Worm (Caenorhabditis elegans) whole organism, mixed stage, embryonic: Measurements from ENCODE around the gene R08A2.9.

Source experiments
- M03D4.4 ChIP-seq: sonication (generic microtip); optimal IDR thresholded peaks from 2 replicates; lab custom pipeline; 2017; ENCODE audit warnings: mild to moderate bottlenecking, missing genetic modification characterization, missing compliant biosample characterization
- bed-3 ChIP-seq: fragments of 200-800 bp; sonication (Bioruptor generic); optimal IDR thresholded peaks from 3 replicates; lab custom pipeline; 2018; ENCODE audit warnings: mild to moderate bottlenecking, missing genetic modification characterization, moderate library complexity, missing compliant biosample characterization
- ceh-43 ChIP-seq: fragments of 200-800 bp; sonication (Bioruptor generic); optimal IDR thresholded peaks from 2 replicates; lab custom pipeline; 2018; ENCODE audit warnings: mild to moderate bottlenecking, missing genetic modification characterization, moderate library complexity, missing compliant biosample characterization
- ceh-83 ChIP-seq: fragments of 200-800 bp; sonication (Bioruptor generic); optimal IDR thresholded peaks from 2 replicates; lab custom pipeline; 2018; ENCODE audit warnings: mild to moderate bottlenecking, missing genetic modification characterization, missing compliant biosample characterization
- ces-1 ChIP-seq: fragments of 150-350 bp; optimal IDR thresholded peaks from 2 replicates; lab custom pipeline; 2014; ENCODE audit warnings: missing biosample characterization, missing genetic modification reagents, missing genetic modification characterization
- drap-1 ChIP-seq: fragments of 200-800 bp; sonication (Bioruptor generic); optimal IDR thresholded peaks from 3 replicates; lab custom pipeline; 2018; ENCODE audit warnings: mild to moderate bottlenecking, missing genetic modification characterization, missing compliant biosample characterization
- elt-1 ChIP-seq: sonication (generic microtip); optimal IDR thresholded peaks from 2 replicates; lab custom pipeline; 2017; ENCODE audit warnings: missing genetic modification characterization, mild to moderate bottlenecking, missing compliant biosample characterization, antibody characterized with exemption, moderate library complexity, borderline replicate concordance; ENCODE audit not compliant: insufficient read depth
- elt-3 ChIP-seq: fragments of 150-350 bp; optimal IDR thresholded peaks from 2 replicates; lab custom pipeline; 2014; ENCODE audit warnings: missing biosample characterization, missing genetic modification characterization
- flh-1 ChIP-seq: fragments of 200-800 bp; sonication (Bioruptor generic); optimal IDR thresholded peaks from 2 replicates; lab custom pipeline; 2018; ENCODE audit warnings: mild to moderate bottlenecking, missing genetic modification characterization, moderate library complexity, missing compliant biosample characterization
- ham-2 ChIP-seq: fragments of 200-800 bp; sonication (Bioruptor generic); optimal IDR thresholded peaks from 2 replicates; lab custom pipeline; 2018; ENCODE audit warnings: mild to moderate bottlenecking, missing genetic modification characterization, missing compliant biosample characterization
- hlh-1 ChIP-seq: fragments of 150-350 bp; optimal IDR thresholded peaks from 2 replicates; lab custom pipeline; 2014; ENCODE audit warnings: missing biosample characterization, missing genetic modification reagents, missing genetic modification characterization
- lin-13 ChIP-seq: fragments of 150-350 bp; optimal IDR thresholded peaks from 2 replicates; lab custom pipeline; 2014; ENCODE audit warnings: missing biosample characterization, missing genetic modification characterization
- lin-32 ChIP-seq: fragments of 200-800 bp; sonication (Bioruptor generic); optimal IDR thresholded peaks from 2 replicates; lab custom pipeline; 2018; ENCODE audit warnings: mild to moderate bottlenecking, missing genetic modification characterization, missing compliant biosample characterization
- mab-5 ChIP-seq: fragments of 150-350 bp; optimal IDR thresholded peaks from 2 replicates; lab custom pipeline; 2014; ENCODE audit warnings: missing biosample characterization, missing genetic modification characterization
- mep-1 ChIP-seq: fragments of 150-350 bp; optimal IDR thresholded peaks from 2 replicates; lab custom pipeline; 2017; ENCODE audit warnings: missing biosample characterization, missing genetic modification reagents, missing genetic modification characterization, inconsistent platforms
- mls-2 ChIP-seq: sonication (generic microtip); optimal IDR thresholded peaks from 2 replicates; lab custom pipeline; 2016; ENCODE audit warnings: mild to moderate bottlenecking, missing genetic modification characterization, moderate library complexity, missing compliant biosample characterization
- nhr-2 ChIP-seq: fragments of 150-350 bp; optimal IDR thresholded peaks from 2 replicates; lab custom pipeline; 2014; ENCODE audit warnings: missing biosample characterization, missing genetic modification characterization
- nhr-237 ChIP-seq: fragments of 150-350 bp; optimal IDR thresholded peaks from 2 replicates; lab custom pipeline; 2014; ENCODE audit warnings: missing biosample characterization, missing genetic modification characterization
- nhr-28 ChIP-seq: fragments of 150-350 bp; optimal IDR thresholded peaks from 2 replicates; lab custom pipeline; 2014; ENCODE audit warnings: missing biosample characterization, missing genetic modification characterization
- nhr-76 ChIP-seq: sonication (generic microtip); optimal IDR thresholded peaks from 2 replicates; lab custom pipeline; 2017; ENCODE audit warnings: missing biosample characterization, missing genetic modification characterization
- sem-2 ChIP-seq: fragments of 200-800 bp; sonication (Bioruptor generic); optimal IDR thresholded peaks from 2 replicates; lab custom pipeline; 2018; ENCODE audit warnings: mild to moderate bottlenecking, missing genetic modification characterization, missing compliant biosample characterization
- snpc-4 ChIP-seq: fragments of 150-350 bp; optimal IDR thresholded peaks from 2 replicates; lab custom pipeline; 2014; ENCODE audit warnings: missing biosample characterization, missing genetic modification characterization
- sptf-1 ChIP-seq: sonication (generic microtip); optimal IDR thresholded peaks from 2 replicates; lab custom pipeline; 2017; ENCODE audit warnings: mild to moderate bottlenecking, missing genetic modification characterization, moderate library complexity, missing compliant biosample characterization
- tbx-8 ChIP-seq: fragments of 200-800 bp; sonication (Bioruptor generic); optimal IDR thresholded peaks from 2 replicates; lab custom pipeline; 2018; ENCODE audit warnings: mild to moderate bottlenecking, missing genetic modification characterization, moderate library complexity, missing compliant biosample characterization
- unc-120 ChIP-seq: sonication (generic microtip); optimal IDR thresholded peaks from 2 replicates; lab custom pipeline; 2017; ENCODE audit warnings: missing genetic modification characterization, missing compliant biosample characterization; ENCODE audit not compliant: poor library complexity, severe bottlenecking
- unc-39 ChIP-seq: fragments of 150-350 bp; optimal IDR thresholded peaks from 2 replicates; lab custom pipeline; 2014; ENCODE audit warnings: missing biosample characterization, missing genetic modification characterization
- unc-62 ChIP-seq: fragments of 150-350 bp; optimal IDR thresholded peaks from 2 replicates; lab custom pipeline; 2014; ENCODE audit warnings: missing biosample characterization, missing genetic modification reagents, missing genetic modification characterization
- zip-8 ChIP-seq: fragments of 150-350 bp; optimal IDR thresholded peaks from 2 replicates; lab custom pipeline; 2014; ENCODE audit warnings: missing biosample characterization, missing genetic modification characterization
- ztf-11 ChIP-seq: fragments of 150-350 bp; optimal IDR thresholded peaks from 2 replicates; lab custom pipeline; 2014; ENCODE audit warnings: missing biosample characterization, missing genetic modification characterization

The R08A2.9 gene

DNA sequence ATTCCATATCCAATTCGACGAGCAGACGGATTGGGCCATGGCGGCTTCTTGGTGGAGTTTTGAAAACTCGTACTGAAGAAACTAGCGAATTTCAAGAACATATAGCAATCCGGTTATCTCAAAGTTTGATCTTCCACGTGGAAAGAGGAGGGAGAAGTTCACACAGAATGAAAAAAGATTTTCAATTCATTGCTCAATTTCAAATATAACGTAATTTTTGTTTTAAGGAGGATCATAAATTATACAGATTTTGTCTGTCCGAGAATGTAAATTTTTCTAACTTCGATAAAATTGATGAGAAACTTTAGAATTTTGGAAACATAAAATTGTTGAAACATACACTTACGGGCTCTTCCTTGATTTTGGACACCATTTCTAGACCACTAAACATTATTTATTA, 20.7 kb downstream of the R08A2.9 start, which contains the start of gene Y50E8A.2:
Gene Y50E8A.2, minus strand, starts transcription at position 101 of the 400 bp plus-strand sequence.
- TF ChIP-seq unc-62 (GFP tag; lab: Kevin White, UChicago) (no peak), nhr-2 (no peak), mls-2 (no peak), mep-1 (tag; lab: Kevin White, UChicago) (no peak), tbx-8 (GFP tag; lab: Kevin White, UChicago) (no peak)
- TF ChIP-seq, all 35 proteins: peak for 0

DNA sequence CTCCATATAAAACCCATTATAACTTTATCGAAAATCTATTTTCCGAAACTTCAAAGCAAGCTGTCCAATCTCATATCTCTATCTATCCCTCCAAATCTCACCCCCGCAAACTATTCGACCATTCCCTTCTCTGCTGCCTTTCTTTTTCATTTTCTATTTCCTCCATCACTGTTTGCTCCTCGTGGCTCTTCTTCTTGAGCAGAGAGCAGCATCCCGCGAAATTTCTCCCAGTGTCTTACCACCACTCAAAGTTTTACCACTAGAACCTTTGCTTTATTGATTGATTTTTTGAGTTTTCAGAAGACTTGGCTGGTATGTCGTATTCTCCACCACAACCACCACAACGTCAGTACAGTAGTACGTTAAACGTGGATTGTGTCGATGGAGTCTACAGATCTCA, 21.3 kb downstream of the R08A2.9 start, which contains the start of gene oig-3:
Gene oig-3, plus strand, starts transcription at position 301 of the 400 bp plus-strand sequence.
- no peak for TF ChIP-seq ceh-43 (GFP tag; lab: Kevin White, UChicago)
- no peak for TF ChIP-seq sptf-1 (tag; lab: Kevin White, UChicago)
- no peak for TF ChIP-seq sem-2
- no peak for TF ChIP-seq zip-8 (tag; lab: Kevin White, UChicago)
- no peak for TF ChIP-seq tbx-8 (GFP tag; lab: Kevin White, UChicago)
- TF ChIP-seq mep-1 (tag; lab: Kevin White, UChicago), result no peak
- TF ChIP-seq lin-13 (tag; lab: Kevin White, UChicago), result no peak
- no peak for TF ChIP-seq unc-120
- no peak for TF ChIP-seq elt-3
- TF ChIP-seq M03D4.4 (tag; lab: Kevin White, UChicago), result no peak
- no peak for TF ChIP-seq mab-5 (tag; lab: Kevin White, UChicago)
- no peak for TF ChIP-seq nhr-76 (tag; lab: Kevin White, UChicago)
- TF ChIP-seq nhr-28 (tag; lab: Kevin White, UChicago), result no peak
- no peak for TF ChIP-seq ham-2 (GFP tag; lab: Kevin White, UChicago)
- TF ChIP-seq ztf-11, result no peak

DNA sequence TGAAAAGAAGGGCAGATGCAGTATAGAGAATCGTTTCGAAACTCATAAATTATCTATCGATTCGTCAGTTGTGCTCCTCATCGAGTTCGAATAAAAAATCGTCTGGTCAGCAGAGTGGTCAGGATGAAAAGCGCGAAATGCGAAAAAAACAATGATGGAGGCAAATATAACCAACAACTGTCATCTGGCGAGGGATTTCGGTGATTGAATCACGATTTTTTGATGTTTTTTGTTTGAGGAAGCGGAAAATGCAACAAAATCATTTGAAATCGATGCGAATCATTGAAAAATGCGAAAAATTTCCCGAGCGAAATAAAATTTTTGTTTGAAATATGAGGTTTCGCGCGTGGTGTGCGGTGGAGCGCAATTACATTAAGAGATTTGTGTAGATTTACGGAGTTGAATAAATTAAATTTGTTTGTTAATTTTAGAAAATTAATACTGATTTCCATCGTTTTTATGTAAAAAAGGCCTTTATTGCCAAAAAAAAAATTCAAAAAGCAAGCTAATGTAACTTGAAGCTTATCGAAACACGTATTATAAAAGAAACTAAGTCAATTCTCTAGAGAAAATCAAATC, 26.2 kb downstream of the R08A2.9 start, which contains the start of gene unc-61:
Gene unc-61, minus strand, starts transcription at position 51 of the 579 bp plus-strand sequence.
- TF ChIP-seq nhr-237 (tag; lab: Kevin White, UChicago) (no peak), mep-1 (tag; lab: Kevin White, UChicago) (peak; percentile 1), ces-1 (GFP tag; lab: Kevin White, UChicago) (peak; percentile 89)

DNA sequence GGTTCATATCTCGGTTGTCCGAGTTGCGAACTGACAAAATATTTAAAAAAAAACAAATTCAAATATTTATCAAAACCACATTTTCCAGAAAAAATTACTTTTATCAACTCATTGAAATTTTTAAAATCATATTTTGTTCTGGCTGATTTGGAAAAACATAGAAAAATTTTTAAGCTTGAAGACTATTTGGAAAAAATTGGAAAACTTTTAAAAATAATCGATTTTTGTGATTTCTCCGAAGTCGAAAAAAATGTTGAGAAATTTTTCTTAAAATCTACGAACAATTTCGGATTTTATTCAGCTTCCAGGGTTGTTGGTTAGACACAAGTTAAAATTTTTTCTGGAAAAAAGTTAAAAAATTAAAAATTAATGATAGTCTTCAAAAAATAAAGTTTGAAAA, 28.8 kb downstream of the R08A2.9 start, which contains the start of gene Y50E8A.5:
Gene Y50E8A.5, minus strand, starts transcription at position 101 of the 400 bp plus-strand sequence.
- TF ChIP-seq nhr-28 (tag; lab: Kevin White, UChicago) (no peak), M03D4.4 (tag; lab: Kevin White, UChicago) (no peak), ham-2 (GFP tag; lab: Kevin White, UChicago) (no peak), drap-1 (GFP tag; lab: Kevin White, UChicago) (no peak), nhr-2 (no peak), bed-3 (GFP tag; lab: Kevin White, UChicago) (no peak), mls-2 (no peak), ceh-83 (GFP tag; lab: Kevin White, UChicago) (no peak), flh-1 (GFP tag; lab: Kevin White, UChicago) (no peak), mab-5 (tag; lab: Kevin White, UChicago) (no peak), hlh-1 (tag; lab: Kevin White, UChicago) (no peak), snpc-4 (no peak), unc-62 (GFP tag; lab: Kevin White, UChicago) (no peak), sem-2 (no peak), elt-3 (no peak), lin-13 (tag; lab: Kevin White, UChicago) (no peak), zip-8 (tag; lab: Kevin White, UChicago) (no peak), ces-1 (GFP tag; lab: Kevin White, UChicago) (no peak)

DNA sequence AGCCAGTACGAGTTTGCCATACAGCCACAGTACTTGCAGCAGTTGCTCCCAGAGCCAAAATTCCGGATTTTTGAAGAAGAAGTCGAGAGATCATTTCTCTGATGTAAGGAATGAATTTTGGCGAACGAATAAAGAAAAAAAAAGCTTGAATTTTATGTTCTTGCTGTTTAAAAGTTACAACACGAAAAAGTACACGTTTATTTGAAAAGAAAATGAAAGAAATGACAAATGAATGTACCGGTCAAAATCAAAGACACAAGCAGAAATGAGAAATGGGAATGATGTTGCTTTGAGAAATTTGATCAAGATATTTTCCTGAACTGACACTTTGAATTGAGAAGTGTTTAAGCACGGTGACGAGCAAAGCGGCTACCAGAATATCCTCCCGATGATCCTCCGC, 33.2 kb downstream of the R08A2.9 start, which contains the start of gene Y50E8A.6:
Gene Y50E8A.6, minus strand, starts transcription at position 101 of the 400 bp plus-strand sequence.
- TF ChIP-seq sem-2 (no peak), unc-120 (no peak), sptf-1 (tag; lab: Kevin White, UChicago) (no peak), lin-32 (GFP tag; lab: Kevin White, UChicago) (no peak), mab-5 (tag; lab: Kevin White, UChicago) (no peak), elt-1 (no peak), nhr-28 (tag; lab: Kevin White, UChicago) (no peak), unc-39 (tag; lab: Kevin White, UChicago) (no peak), ceh-83 (GFP tag; lab: Kevin White, UChicago) (no peak), tbx-8 (GFP tag; lab: Kevin White, UChicago) (no peak), unc-62 (GFP tag; lab: Kevin White, UChicago) (no peak)
